Worm (Caenorhabditis elegans) whole organism, dauer: ENCODE data around the gene tpan-1.

Experiments
- unc-62 ChIP-seq: sonication (generic microtip); optimal IDR thresholded peaks from 2 replicates; lab custom pipeline; 2017; ENCODE audit warnings: missing biosample characterization, missing genetic modification reagents, missing genetic modification characterization

tpan-1 gene

DNA sequence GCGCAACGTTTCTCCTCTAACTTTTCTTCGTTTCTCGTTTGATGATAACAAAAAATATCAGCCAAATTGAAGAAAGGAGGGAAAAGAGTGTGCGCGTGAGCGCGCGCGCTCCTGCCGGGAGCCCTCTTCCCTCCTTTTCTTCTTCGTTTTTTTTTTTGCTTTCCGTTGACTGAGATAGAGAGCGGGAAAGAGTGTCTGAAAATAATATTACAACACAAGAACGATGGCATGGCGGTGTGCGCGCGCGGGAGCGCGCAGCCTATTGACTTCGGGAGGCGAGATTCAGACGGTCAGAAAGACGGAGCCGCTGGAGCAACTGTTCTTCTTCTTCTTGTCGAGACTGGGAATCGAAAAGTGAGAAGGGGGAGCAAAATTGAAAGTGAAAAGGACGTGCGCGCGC lies 4.5 kb downstream of the tpan-1 start:
- no peak for TF ChIP-seq unc-62 (GFP tag; lab: Kevin White, UChicago)

DNA sequence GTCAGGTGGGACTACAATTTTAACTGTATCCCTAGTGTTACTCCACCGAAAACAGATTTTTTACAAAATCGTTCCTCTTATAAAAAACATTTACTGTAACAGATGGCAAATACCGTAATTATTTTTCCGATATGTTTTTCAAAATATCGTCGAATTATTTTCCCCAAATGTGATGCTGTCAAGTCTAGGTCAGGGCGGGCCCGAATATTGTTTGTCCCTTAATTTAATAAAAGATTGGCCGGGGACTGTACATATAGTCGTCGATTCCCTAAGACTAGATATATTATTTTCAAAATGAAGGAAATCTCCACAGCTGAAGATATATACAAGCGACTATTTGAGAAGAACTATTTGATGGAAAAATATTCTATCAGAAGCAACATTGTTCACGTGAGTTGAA lies 8.6 kb downstream of the tpan-1 start, which contains the start of gene sdf-9:
sdf-9 (plus strand) TSS at position 301 of the 400 bp plus-strand sequence.
- no peak for TF ChIP-seq unc-62 (GFP tag; lab: Kevin White, UChicago)

DNA sequence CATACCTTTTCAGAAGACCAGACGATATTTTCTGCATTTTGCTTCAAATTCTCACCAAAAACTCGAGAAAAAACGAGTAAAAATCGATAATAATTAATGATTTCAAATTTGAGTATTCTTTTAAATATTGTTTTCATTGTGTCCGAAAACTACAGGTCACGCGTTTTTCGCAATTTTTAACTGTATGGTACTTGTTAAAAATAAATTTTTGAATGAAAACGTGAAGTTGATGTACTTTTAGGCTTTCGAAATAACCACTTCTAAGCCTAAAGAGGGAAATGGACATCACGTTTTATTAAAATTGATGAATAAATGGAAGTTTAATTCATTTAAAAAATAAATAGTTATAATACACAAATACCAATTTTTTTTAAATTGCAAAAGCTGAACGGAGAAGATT lies 13.6 kb downstream of the tpan-1 start, which contains the start of gene Y44A6D.5:
Y44A6D.5 (minus strand) TSS at position 101 of the 400 bp plus-strand sequence.
- no peak for TF ChIP-seq unc-62 (GFP tag; lab: Kevin White, UChicago)

DNA sequence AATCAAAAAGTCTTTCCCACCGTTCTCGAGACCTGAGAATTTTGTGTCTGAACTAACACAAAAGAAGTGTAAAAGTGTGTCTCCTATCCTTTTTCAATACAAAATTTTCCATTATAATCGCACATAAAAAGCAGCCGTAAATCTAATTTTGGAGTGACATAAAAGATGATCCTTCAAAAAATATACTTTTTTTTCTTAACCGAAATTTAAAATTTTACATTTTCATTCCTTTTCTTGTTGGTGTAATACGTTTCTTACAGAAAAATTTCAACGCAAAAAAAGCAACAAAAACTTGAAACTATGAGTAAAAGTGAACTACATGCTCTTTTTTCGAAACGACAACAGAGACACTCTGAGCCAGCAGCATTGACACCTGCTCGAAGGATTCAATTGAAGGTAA lies 17.7 kb downstream of the tpan-1 start, which contains the start of gene Y44A6D.6:
Y44A6D.6 (plus strand) TSS at position 301 of the 400 bp plus-strand sequence.
- no peak for TF ChIP-seq unc-62 (GFP tag; lab: Kevin White, UChicago)

DNA sequence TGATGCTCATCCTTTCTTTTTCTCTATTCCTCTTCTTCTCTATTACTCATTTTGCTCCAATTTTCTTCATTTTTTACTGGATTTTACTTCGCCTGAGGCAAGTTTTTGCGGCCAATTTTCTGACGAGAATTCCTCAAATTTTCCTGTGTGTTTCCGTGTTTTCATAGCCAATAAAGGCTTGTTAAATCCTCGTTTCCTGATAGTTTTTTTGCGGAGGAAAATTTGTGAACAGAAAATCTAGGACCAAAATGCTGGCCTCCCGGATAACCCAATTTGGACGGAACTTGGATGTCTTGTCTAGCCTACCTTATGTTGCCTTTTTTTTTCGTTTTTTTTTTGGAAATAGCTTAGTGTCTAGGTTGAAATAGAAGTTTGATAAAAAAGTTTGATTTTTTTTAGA lies 24.3 kb downstream of the tpan-1 start:
- no peak for TF ChIP-seq unc-62 (GFP tag; lab: Kevin White, UChicago)

DNA sequence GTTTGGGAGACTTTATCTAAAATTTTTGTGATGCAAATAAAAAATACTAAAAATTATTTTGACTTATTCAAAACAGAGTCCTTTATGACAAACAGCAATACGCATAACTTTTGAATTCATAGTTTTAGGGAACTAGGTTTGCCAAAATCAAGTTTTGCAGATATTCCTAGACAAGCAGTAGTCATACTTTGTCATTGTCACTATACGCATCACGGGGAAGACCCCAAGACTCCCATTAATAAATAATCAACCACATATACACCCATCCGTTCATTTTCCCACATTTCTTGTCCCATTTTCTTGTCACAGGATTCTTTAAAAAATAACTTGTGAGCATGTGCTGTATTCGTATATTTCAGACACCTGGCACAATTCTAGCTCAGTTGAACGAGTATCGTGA lies 25.1 kb downstream of the tpan-1 start, which contains the start of gene Y44A6D.7:
Y44A6D.7 (plus strand) TSS at position 301 of the 400 bp plus-strand sequence.
- TF ChIP-seq unc-62 (GFP tag; lab: Kevin White, UChicago), result no peak

DNA sequence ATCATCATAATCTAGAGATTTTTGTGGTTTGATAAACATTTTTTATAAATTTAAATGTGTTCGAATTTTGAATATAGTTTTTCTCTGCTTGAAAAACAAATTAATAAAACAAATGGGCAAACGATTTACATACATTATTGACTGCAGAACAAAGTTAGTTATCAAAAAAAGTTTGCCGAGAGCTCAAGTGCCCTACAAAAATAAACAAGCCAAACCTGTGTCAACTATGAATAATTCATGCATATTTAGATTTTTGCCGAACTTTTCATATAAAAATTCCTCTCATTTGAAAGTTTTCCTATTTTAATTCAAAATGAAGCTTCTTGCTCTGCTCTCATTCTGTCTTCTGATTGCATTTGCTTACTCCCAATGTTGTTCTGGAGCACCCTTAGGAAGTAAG lies 26.5 kb downstream of the tpan-1 start, which contains the start of gene sshk-1:
sshk-1 (plus strand) TSS at position 301 of the 400 bp plus-strand sequence.
- no peak for TF ChIP-seq unc-62 (GFP tag; lab: Kevin White, UChicago)

DNA sequence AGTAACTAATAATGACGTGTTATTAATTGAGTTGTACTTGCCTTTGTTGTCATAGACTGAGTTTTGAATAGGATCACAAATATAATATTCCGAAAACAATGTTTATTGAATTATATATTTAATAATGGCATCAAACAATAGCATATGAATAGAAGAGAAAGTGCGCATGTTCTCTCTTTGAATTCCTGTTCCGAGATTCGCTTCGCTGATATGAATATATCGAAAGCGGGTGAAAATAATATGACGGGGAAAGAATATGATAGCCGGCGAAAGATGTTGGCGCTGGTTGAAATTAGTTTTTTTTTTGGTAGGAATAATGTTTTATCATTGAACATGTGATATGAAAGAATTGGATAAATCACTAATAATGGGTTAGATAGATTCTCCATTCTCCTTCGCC lies 30.7 kb downstream of the tpan-1 start, which contains the start of gene T03D8.6:
T03D8.6 (minus strand) TSS at position 298 of the 400 bp plus-strand sequence.
- TF ChIP-seq unc-62 (GFP tag; lab: Kevin White, UChicago), result no peak

DNA sequence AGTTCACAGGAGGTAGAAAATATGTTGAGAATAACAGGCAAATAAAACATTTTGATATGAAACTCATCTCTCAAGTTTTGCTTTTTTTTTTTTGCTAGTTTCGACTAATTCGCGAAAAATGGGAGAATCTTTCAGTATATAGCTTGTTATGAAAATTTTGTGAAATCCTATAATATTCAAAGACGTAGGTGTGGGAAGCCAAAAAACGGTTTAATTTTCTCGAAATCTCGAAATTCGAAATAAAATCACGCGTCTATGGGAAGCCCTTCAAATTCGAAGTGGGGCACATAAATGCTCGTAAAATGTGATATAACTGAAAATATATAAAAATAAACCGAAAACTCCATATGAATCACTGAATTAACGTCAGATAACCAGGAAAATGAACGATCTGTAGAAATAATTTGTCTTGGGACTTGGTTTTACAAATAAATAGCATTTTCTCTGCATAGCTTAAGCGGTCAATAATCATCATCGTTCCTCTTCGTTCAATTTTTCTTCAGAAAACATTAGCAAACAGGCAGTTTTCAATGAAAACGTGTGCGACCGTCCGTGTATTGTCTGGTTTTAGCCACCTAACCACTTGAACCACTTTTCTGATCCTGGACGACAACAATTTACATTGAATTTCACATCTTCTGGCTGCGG lies 35.8 kb downstream of the tpan-1 start, which contains the start of the genes gcy-22 and grl-14:
gcy-22 (minus strand) TSS at position 101 of the 648 bp plus-strand sequence.
grl-14 (plus strand) TSS at position 598 of the 648 bp plus-strand sequence.
- TF ChIP-seq unc-62 (GFP tag; lab: Kevin White, UChicago), result no peak

DNA sequence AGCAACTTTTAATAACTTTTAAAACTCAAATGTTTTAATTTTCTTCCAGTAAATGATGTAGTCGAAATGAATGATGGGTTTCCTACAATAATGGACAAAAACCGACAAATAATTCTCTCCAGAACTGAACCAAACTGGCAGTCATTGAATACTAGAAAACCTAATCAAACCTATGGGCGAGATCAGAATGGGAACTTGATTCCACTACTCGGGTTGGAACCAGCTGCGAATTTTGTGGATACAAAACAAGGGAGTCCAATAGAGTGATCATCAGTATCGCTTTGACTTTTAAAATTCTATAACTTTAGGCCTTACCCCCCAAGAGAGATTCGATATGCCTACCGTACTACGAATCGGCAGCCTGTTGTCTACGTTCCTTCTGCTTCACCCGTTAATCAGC lies 37.3 kb downstream of the tpan-1 start:
- TF ChIP-seq unc-62 (GFP tag; lab: Kevin White, UChicago), result no peak

DNA sequence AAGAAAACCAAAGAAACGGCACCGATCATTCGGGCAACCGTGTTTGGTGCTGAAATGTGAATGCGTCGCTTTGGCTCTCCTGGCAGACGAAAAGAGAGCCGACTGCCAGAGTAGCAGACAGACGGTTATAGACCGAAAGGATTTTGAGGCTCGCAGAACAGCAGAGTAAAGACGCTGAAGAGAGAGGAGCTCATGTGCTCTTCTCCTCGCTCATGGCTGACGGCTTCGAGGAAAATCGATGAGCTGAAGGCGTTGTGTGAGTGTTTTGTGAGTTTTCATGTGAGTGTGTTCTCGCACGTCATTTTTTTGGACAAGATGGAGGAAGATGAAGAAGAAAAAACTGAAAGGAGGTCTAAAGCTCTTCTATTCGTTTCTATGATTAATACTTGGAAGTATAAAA lies 39.5 kb downstream of the tpan-1 start, which contains the start of gene sbt-1:
sbt-1 (minus strand) TSS at position 62 of the 400 bp plus-strand sequence.
- TF ChIP-seq unc-62 (GFP tag; lab: Kevin White, UChicago), result no peak

DNA sequence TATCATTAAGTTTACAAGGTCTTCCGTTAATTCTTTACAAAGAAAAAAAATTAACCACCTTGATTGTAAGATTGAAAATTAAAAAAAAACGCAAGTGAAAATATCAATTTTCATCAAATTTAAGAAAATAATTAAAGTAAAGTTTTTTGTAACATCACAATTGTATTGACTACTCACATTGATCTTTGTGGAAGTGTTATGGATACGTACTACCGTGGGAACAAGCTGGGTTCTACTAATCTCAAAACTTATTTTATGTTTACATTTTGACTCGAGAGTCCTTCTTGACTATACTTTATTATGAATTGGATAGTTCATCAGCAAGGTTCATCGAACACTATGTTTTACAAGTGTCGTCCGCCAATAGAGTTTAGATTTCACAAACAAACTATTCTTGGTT lies 40.2 kb downstream of the tpan-1 start, which contains the start of gene num-1:
num-1 (plus strand) TSS at position 301 of the 400 bp plus-strand sequence.
- TF ChIP-seq unc-62 (GFP tag; lab: Kevin White, UChicago), result no peak

DNA sequence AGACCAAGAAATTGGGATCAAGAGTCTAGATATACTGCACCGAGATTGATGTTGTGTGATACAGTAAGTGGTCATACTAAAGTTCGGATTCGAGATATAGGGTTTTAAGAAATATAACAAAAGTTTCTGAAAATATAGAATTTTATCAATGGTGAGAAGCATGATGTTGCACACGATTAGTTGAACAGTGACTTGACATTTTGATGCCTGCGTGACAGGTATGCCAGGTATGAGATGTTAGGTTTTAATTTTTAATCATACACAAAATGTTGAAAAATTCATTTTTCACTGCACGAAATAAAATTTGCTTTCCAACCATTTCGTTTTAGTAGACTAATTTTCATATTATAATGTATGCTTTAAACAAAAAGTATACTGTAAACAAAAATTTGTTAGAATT lies 41.1 kb downstream of the tpan-1 start:
- TF ChIP-seq unc-62 (GFP tag; lab: Kevin White, UChicago), result no peak

DNA sequence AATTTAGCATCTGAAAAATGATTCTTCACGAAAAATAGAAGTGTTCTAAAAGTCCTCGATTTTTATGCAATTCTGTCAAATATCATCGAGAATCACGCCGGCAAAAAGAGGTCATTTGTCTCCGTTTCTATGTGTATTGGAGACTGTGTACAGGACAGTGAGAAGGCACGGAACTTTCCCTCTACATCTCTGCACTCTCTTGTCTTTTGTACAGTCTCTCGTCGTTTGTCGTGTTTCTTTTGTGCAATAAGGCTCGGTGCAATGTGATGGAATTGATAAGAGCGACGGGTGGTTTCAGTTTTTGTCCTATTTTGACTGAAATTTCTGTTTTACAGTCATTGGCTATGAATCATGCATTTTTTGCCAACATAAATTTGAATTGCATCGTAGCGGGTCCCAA lies 42.6 kb downstream of the tpan-1 start:
- no peak for TF ChIP-seq unc-62 (GFP tag; lab: Kevin White, UChicago)

DNA sequence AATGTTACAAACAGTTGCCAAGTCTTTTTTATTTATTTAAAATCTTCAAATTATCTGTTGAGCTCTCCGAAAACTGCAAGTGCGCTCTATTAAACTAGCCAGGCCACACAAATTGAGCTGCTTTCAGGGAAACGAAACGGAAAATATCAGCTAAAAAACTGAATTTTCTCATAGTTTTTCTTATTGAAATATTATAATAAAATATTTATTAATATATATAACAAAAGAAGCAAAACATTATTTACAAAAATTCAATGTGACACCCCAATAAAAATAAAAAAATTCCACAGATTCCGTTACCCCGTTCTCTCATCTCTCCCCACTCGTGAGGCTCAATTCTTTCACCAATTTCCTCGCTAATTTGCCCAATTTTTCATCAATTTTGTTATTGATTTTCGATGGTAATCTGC lies 43.3 kb downstream of the tpan-1 start:
- no peak for TF ChIP-seq unc-62 (GFP tag; lab: Kevin White, UChicago)

DNA sequence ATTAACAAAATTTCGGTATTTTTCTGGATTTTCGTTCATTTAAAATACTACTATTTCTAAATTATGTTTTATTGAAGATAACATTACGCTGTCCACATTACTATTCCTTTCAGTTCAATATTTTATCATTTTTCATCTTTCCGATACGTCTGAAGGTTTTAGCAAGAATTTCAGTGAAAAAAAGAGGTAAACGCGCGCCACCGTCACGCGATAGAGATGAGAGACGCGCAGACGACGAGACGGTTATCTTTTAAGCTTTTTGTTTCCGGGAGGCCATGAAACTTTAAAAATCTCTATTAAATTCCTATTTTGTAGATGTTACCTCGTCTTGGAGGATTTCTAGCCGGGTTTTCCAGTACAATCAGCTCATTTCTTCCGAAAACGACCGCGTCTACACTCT lies 48.5 kb downstream of the tpan-1 start, which contains the start of gene mrps-12:
mrps-12 (plus strand) TSS at position 316 of the 400 bp plus-strand sequence.
- no peak for TF ChIP-seq unc-62 (GFP tag; lab: Kevin White, UChicago)
